Fruit fly (Drosophila melanogaster) whole organism, pupa: ENCODE data around the gene HDAC4.

Experiments
- CG13204 ChIP-seq: fragments of 200-800 bp; sonication (Bioruptor generic); optimal IDR thresholded peaks from 2 replicates; lab custom pipeline; 2018; ENCODE audit warnings: missing biosample characterization, mild to moderate bottlenecking, missing genetic modification characterization, moderate library complexity
- CG14655 ChIP-seq: fragments of 200-800 bp; sonication (Bioruptor generic); optimal IDR thresholded peaks from 3 replicates; lab custom pipeline; 2017; ENCODE audit warnings: mild to moderate bottlenecking, missing biosample characterization, missing genetic modification reagents, missing genetic modification characterization
- CG34367 ChIP-seq: fragments of 200-800 bp; sonication (Bioruptor generic); optimal IDR thresholded peaks from 2 replicates; lab custom pipeline; 2018; ENCODE audit warnings: missing biosample characterization, mild to moderate bottlenecking, missing genetic modification characterization
- CG8301 ChIP-seq: fragments of 200-800 bp; sonication (Bioruptor generic); optimal IDR thresholded peaks from 2 replicates; lab custom pipeline; 2018; ENCODE audit warnings: missing biosample characterization, mild to moderate bottlenecking, missing genetic modification characterization
- D1 ChIP-seq: fragments of 200-800 bp; sonication (Bioruptor generic); optimal IDR thresholded peaks from 2 replicates; lab custom pipeline; 2018; ENCODE audit warnings: missing biosample characterization, mild to moderate bottlenecking, missing genetic modification characterization, moderate library complexity
- EcR ChIP-seq: fragments of 200-800 bp; sonication (Bioruptor generic); optimal IDR thresholded peaks from 3 replicates; lab custom pipeline; 2019; ENCODE audit warnings: missing biosample characterization, missing genetic modification characterization, mild to moderate bottlenecking, moderate library complexity, missing genetic modification reagents
- Pif1B ChIP-seq: fragments of 200-800 bp; sonication (Bioruptor generic); optimal IDR thresholded peaks from 3 replicates; lab custom pipeline; 2016; ENCODE audit warnings: missing biosample characterization, missing genetic modification characterization

- no peak for TF ChIP-seq D1
- TF ChIP-seq CG13204 (GFP tag; lab: Kevin White, UChicago): no peak
- TF ChIP-seq EcR (GFP tag; lab: Kevin White, UChicago): no peak
- TF ChIP-seq CG34367 (tag; lab: Kevin White, UChicago): no peak
- TF ChIP-seq CG14655 (GFP tag; lab: Kevin White, UChicago): no peak
- TF ChIP-seq Pif1B: no peak
- TF ChIP-seq CG8301 (tag; lab: Kevin White, UChicago): no peak
Measured at dm6 chrX:13234738-13235470, 50.5 kb downstream of the HDAC4 start.
